Worm (Caenorhabditis elegans) whole organism, L2 larva: Measurements from ENCODE around the gene Y2H9A.6.

Experiments used
- blmp-1 ChIP-seq: sonication (generic microtip); optimal IDR thresholded peaks from 2 replicates; lab custom pipeline; 2017; ENCODE audit warnings: missing genetic modification characterization, mild to moderate bottlenecking, missing compliant biosample characterization, antibody characterized with exemption, moderate library complexity; ENCODE audit not compliant: insufficient read depth
- egl-27 ChIP-seq: sonication (generic microtip); optimal IDR thresholded peaks from 3 replicates; lab custom pipeline; 2017; ENCODE audit warnings: missing biosample characterization, missing genetic modification reagents, missing genetic modification characterization
- elt-3 ChIP-seq: sonication (generic microtip); optimal IDR thresholded peaks from 2 replicates; lab custom pipeline; 2017; ENCODE audit warnings: missing biosample characterization, missing genetic modification characterization
- nhr-11 ChIP-seq: fragments of 150-350 bp; optimal IDR thresholded peaks from 2 replicates; lab custom pipeline; 2014; ENCODE audit warnings: missing biosample characterization, missing genetic modification characterization
- unc-62 ChIP-seq: fragments of 150-350 bp; optimal IDR thresholded peaks from 2 replicates; lab custom pipeline; 2014; ENCODE audit warnings: missing biosample characterization, missing genetic modification reagents, missing genetic modification characterization

DNA sequence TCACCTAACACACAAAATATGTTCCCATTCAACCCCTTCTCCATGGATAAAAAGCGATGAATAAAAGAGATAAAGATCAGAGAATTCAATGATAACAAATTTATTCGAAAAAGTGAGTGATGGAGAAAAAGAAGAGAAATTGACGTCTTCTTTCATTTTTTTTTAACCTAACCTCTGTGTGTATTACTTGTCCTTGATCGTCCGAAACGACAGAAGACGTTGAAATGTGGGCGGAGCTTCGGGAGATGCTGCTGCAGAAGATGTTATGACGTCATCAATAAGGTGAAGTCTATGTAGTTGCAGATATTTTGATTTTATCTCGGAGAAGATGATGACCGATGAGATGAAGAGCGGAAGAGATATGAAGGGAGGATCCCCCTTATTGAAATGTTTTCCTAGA is 46.2 kb downstream of the Y2H9A.6 start, which contains the start of gene T10G3.3:
- TF ChIP-seq egl-27 (tag; lab: Kevin White, UChicago) (peak; percentile 13), blmp-1 (tag; lab: Kevin White, UChicago) (peak; percentile 70), unc-62 (GFP tag; lab: Kevin White, UChicago) (no peak), elt-3 (tag; lab: Kevin White, UChicago) (no peak), nhr-11 (tag; lab: Kevin White, UChicago) (no peak)
